Worm (Caenorhabditis elegans): ENCODE measurements around the gene F02C9.2.

ce11 chrV:3163143-3163542, 29.6 kb downstream of the F02C9.2 start:
- TF ChIP-seq flt-1 (GFP tag; IDR thresholded peaks at IDR 0.05): no peak
- no peak for TF ChIP-seq T22C8.4 (GFP tag; IDR thresholded peaks at IDR 0.05)
- TF ChIP-seq ref-1 (GFP tag; conservative IDR thresholded peaks at IDR 0.05): no peak
- TF ChIP-seq cog-1 (tag; optimal IDR thresholded peaks at IDR 0.05): no peak
- no peak for TF ChIP-seq med-1 (GFP tag; optimal IDR thresholded peaks at IDR 0.05; ENCODE audit: insufficient read depth)
- TF ChIP-seq klf-2 (GFP tag; conservative IDR thresholded peaks at IDR 0.05): no peak
- TF ChIP-seq tab-1 (GFP tag; IDR thresholded peaks at IDR 0.05): no peak
- TF ChIP-seq ztf-23 (GFP tag; IDR thresholded peaks at IDR 0.05): no peak
- TF ChIP-seq ztf-29 (GFP tag; IDR thresholded peaks at IDR 0.05): no peak
